Worm (Caenorhabditis elegans) whole organism, L4 larva: Measurements from ENCODE around the gene his-62.

ENCODE experiments used
- F37D6.2 ChIP-seq: sonication (generic microtip); optimal IDR thresholded peaks from 2 replicates; lab custom pipeline; 2016; ENCODE audit warnings: mild to moderate bottlenecking, missing genetic modification characterization, missing compliant biosample characterization
- F49E8.2 ChIP-seq: sonication (generic microtip); optimal IDR thresholded peaks from 2 replicates; lab custom pipeline; 2016; ENCODE audit warnings: missing compliant biosample characterization, mild to moderate bottlenecking, missing genetic modification characterization, borderline replicate concordance
- R02D3.7 ChIP-seq: fragments of 150-350 bp; sonication (generic microtip); optimal IDR thresholded peaks from 3 replicates; lab custom pipeline; 2014; ENCODE audit warnings: missing biosample characterization, missing genetic modification characterization
- T26A8.4 ChIP-seq: fragments of 200-800 bp; sonication (Bioruptor generic); IDR thresholded peaks from 2 replicates; pipeline ENCODE4 v1.3.6; 2022; ENCODE audit warnings: missing genetic modification characterization, missing compliant biosample characterization
- Y105C5A.15 ChIP-seq: fragments of 200-800 bp; sonication (Bioruptor generic); IDR thresholded peaks from 2 replicates; pipeline ENCODE4 v1.3.6; 2022; ENCODE audit warnings: missing genetic modification characterization, missing compliant biosample characterization
- Y48G9A.11 ChIP-seq: fragments of 200-800 bp; sonication (Bioruptor generic); IDR thresholded peaks from 2 replicates; pipeline ENCODE4 v1.3.6; 2022; ENCODE audit warnings: missing genetic modification reagents, missing genetic modification characterization, missing compliant biosample characterization
- Y5F2A.4 ChIP-seq: fragments of 200-800 bp; sonication (Bioruptor generic); optimal IDR thresholded peaks from 2 replicates; lab custom pipeline; 2018; ENCODE audit warnings: mild to moderate bottlenecking, missing genetic modification characterization, missing compliant biosample characterization
- ZK337.2 ChIP-seq: fragments of 200-800 bp; sonication (Bioruptor generic); IDR thresholded peaks from 2 replicates; pipeline ENCODE4 v1.3.6; 2022; ENCODE audit warnings: missing genetic modification reagents, missing genetic modification characterization, missing compliant biosample characterization
- ceh-82 ChIP-seq: sonication (generic microtip); optimal IDR thresholded peaks from 2 replicates; lab custom pipeline; 2017; ENCODE audit warnings: missing biosample characterization, missing genetic modification characterization
- cey-2 ChIP-seq: sonication (generic microtip); optimal IDR thresholded peaks from 3 replicates; lab custom pipeline; 2017; ENCODE audit warnings: missing genetic modification characterization, mild to moderate bottlenecking, missing compliant biosample characterization, antibody characterized with exemption, borderline replicate concordance; ENCODE audit not compliant: insufficient read depth
- daf-16 ChIP-seq, 3 experiments: sonication (generic microtip); optimal IDR thresholded peaks; 2 replicates each; lab custom pipeline; 2016 to 2017; ENCODE audit warnings: missing genetic modification characterization in 3 of 3, missing genetic modification reagents in 3 of 3, mild to moderate bottlenecking in 2 of 3, missing compliant biosample characterization in 2 of 3, missing biosample characterization in 1 of 3, moderate library complexity in 1 of 3
- daf-19 ChIP-seq: fragments of 200-800 bp; sonication (Bioruptor generic); conservative IDR thresholded peaks from 2 replicates; pipeline ENCODE4 v1.3.6; 2022; ENCODE audit warnings: missing genetic modification characterization, missing compliant biosample characterization
- dmd-8 ChIP-seq: fragments of 200-800 bp; sonication (Bioruptor generic); IDR thresholded peaks from 2 replicates; pipeline ENCODE4 v1.3.6; 2022; ENCODE audit warnings: missing genetic modification characterization, missing compliant biosample characterization
- dmd-9 ChIP-seq: fragments of 200-800 bp; sonication (Bioruptor generic); IDR thresholded peaks from 2 replicates; pipeline ENCODE4 v1.3.6; 2022; ENCODE audit warnings: missing genetic modification reagents, missing genetic modification characterization, missing compliant biosample characterization
- dpl-1 ChIP-seq: fragments of 150-350 bp; optimal IDR thresholded peaks from 2 replicates; lab custom pipeline; 2014; ENCODE audit warnings: missing biosample characterization, missing genetic modification reagents, missing genetic modification characterization
- dve-1 ChIP-seq: sonication (generic microtip); optimal IDR thresholded peaks from 2 replicates; lab custom pipeline; 2017; ENCODE audit warnings: antibody characterized with exemption, mild to moderate bottlenecking, missing genetic modification characterization, missing compliant biosample characterization; ENCODE audit not compliant: insufficient read depth
- egl-27 ChIP-seq: sonication (generic microtip); optimal IDR thresholded peaks from 3 replicates; lab custom pipeline; 2017; ENCODE audit warnings: missing biosample characterization, missing genetic modification reagents, missing genetic modification characterization
- fkh-10 ChIP-seq: fragments of 150-350 bp; optimal IDR thresholded peaks from 2 replicates; lab custom pipeline; 2014; ENCODE audit warnings: missing biosample characterization, missing genetic modification reagents, missing genetic modification characterization
- hmg-1.1 ChIP-seq: fragments of 200-800 bp; sonication (Bioruptor generic); IDR thresholded peaks from 2 replicates; pipeline ENCODE4 v1.3.6; 2022; ENCODE audit warnings: missing genetic modification reagents, missing genetic modification characterization, missing compliant biosample characterization
- jun-1 ChIP-seq: fragments of 150-350 bp; optimal IDR thresholded peaks from 2 replicates; lab custom pipeline; 2014; ENCODE audit warnings: missing biosample characterization, missing genetic modification reagents, missing genetic modification characterization
- lin-38 ChIP-seq: fragments of 200-800 bp; sonication (Bioruptor generic); IDR thresholded peaks from 2 replicates; pipeline ENCODE4 v1.3.6; 2022; ENCODE audit warnings: missing genetic modification reagents, missing genetic modification characterization, missing compliant biosample characterization
- lin-39 ChIP-seq: fragments of 150-350 bp; optimal IDR thresholded peaks from 2 replicates; lab custom pipeline; 2014; ENCODE audit warnings: missing biosample characterization, missing genetic modification reagents, missing genetic modification characterization
- lsy-2 ChIP-seq, 2 experiments: fragments of 150-350 bp in 1 of 2; sonication (generic microtip) in 1 of 2; optimal IDR thresholded peaks; 2 replicates each; lab custom pipeline; 2014 to 2017; ENCODE audit warnings: missing biosample characterization in 2 of 2, missing genetic modification characterization in 2 of 2
- madf-9 ChIP-seq: fragments of 200-800 bp; sonication (Bioruptor generic); conservative IDR thresholded peaks from 2 replicates; pipeline ENCODE4 v1.3.6; 2022; ENCODE audit warnings: missing genetic modification reagents, missing genetic modification characterization, missing compliant biosample characterization
- mes-2 ChIP-seq: sonication (generic microtip); optimal IDR thresholded peaks from 2 replicates; lab custom pipeline; 2016; ENCODE audit warnings: missing genotype, mild to moderate bottlenecking, missing genetic modification characterization, missing compliant biosample characterization; ENCODE audit not compliant: poor library complexity, severe bottlenecking
- mxl-3 ChIP-seq: fragments of 200-800 bp; sonication (Bioruptor generic); optimal IDR thresholded peaks from 2 replicates; lab custom pipeline; 2018; ENCODE audit warnings: mild to moderate bottlenecking, missing genetic modification characterization, missing compliant biosample characterization
- nhr-102 ChIP-seq: sonication (generic microtip); optimal IDR thresholded peaks from 2 replicates; lab custom pipeline; 2016; ENCODE audit warnings: mild to moderate bottlenecking, missing genetic modification characterization, moderate library complexity, missing compliant biosample characterization
- nhr-28 ChIP-seq: fragments of 150-350 bp; optimal IDR thresholded peaks from 2 replicates; lab custom pipeline; 2014; ENCODE audit warnings: missing biosample characterization, missing genetic modification characterization
- nhr-41 ChIP-seq: fragments of 200-800 bp; sonication (Bioruptor generic); IDR thresholded peaks from 2 replicates; pipeline ENCODE4 v1.3.6; 2022; ENCODE audit warnings: missing genetic modification reagents, missing genetic modification characterization, missing compliant biosample characterization
- nhr-42 ChIP-seq: fragments of 200-800 bp; sonication (Bioruptor generic); IDR thresholded peaks from 2 replicates; pipeline ENCODE4 v1.3.6; 2022; ENCODE audit warnings: missing genetic modification characterization, missing compliant biosample characterization
- nhr-76 ChIP-seq: fragments of 150-350 bp; optimal IDR thresholded peaks from 2 replicates; lab custom pipeline; 2014; ENCODE audit warnings: missing biosample characterization, missing genetic modification characterization
- pha-4 ChIP-seq, 2 experiments: fragments of 150-350 bp in 1 of 2; fragments of 200-800 bp in 1 of 2; sonication (Bioruptor generic) in 1 of 2; IDR thresholded peaks in 1 of 2; optimal IDR thresholded peaks in 1 of 2; 2 replicates each; pipeline versions ENCODE4 v1.3.6 to Lab custom; 2014 to 2022; ENCODE audit warnings: missing genetic modification characterization in 2 of 2, missing genetic modification reagents in 2 of 2, missing biosample characterization in 1 of 2, missing compliant biosample characterization in 1 of 2
- saeg-2 ChIP-seq: fragments of 200-800 bp; sonication (Bioruptor generic); IDR thresholded peaks from 2 replicates; pipeline ENCODE4 v1.3.6; 2022; ENCODE audit warnings: missing genetic modification reagents, missing genetic modification characterization, missing compliant biosample characterization
- skn-1 ChIP-seq: fragments of 150-350 bp; optimal IDR thresholded peaks from 2 replicates; lab custom pipeline; 2014; ENCODE audit warnings: missing biosample characterization, missing genetic modification characterization
- snpc-4 ChIP-seq: fragments of 150-350 bp; optimal IDR thresholded peaks from 2 replicates; lab custom pipeline; 2014; ENCODE audit warnings: missing biosample characterization, missing genetic modification characterization
- tag-97 ChIP-seq: fragments of 200-800 bp; sonication (Bioruptor generic); IDR thresholded peaks from 2 replicates; pipeline ENCODE4 v1.3.6; 2022; ENCODE audit warnings: missing genetic modification characterization, missing compliant biosample characterization
- unc-39 ChIP-seq: sonication (generic microtip); optimal IDR thresholded peaks from 2 replicates; lab custom pipeline; 2017; ENCODE audit warnings: missing biosample characterization, missing genetic modification characterization
- unc-62 ChIP-seq, 3 experiments: fragments of 150-350 bp in 1 of 3; sonication (generic microtip); optimal IDR thresholded peaks in 2 of 3; peaks in 1 of 3; 1 replicate in 1 of 3; 2 replicates in 2 of 3; lab custom pipeline; 2014 to 2017; ENCODE audit warnings: missing biosample characterization in 3 of 3, missing genetic modification characterization in 3 of 3, missing genetic modification reagents in 3 of 3, missing genotype in 1 of 3
- zfp-2 ChIP-seq: sonication (generic microtip); optimal IDR thresholded peaks from 2 replicates; lab custom pipeline; 2016; ENCODE audit warnings: mild to moderate bottlenecking, missing genetic modification characterization, missing compliant biosample characterization

his-62 gene

ce11 chrIV:7507841-7508509 is 21.6 kb downstream of the his-62 start, which contains the start of the genes vdac-1 and R05G6.5 (continued):
- TF ChIP-seq pha-4 (GFP tag; IDR thresholded peaks at IDR 0.05; lab: Robert Waterston, UW) (peak; percentile 77), pha-4 (tag; optimal IDR thresholded peaks at IDR 0.05; lab: Kevin White, UChicago) (peak; percentile 38), jun-1 (tag; lab: Kevin White, UChicago) (no peak), lin-39 (no peak), F37D6.2 (tag; lab: Kevin White, UChicago) (peak; percentile 13), nhr-41 (GFP tag; lab: Robert Waterston, UW) (peak; percentile 49; the same call in 1 of the 2 replicates), snpc-4 (tag; lab: Kevin White, UChicago) (no peak), dve-1 (tag; lab: Kevin White, UChicago) (peak; percentile 90), nhr-28 (tag; lab: Kevin White, UChicago) (peak; percentile 93), zfp-2 (tag; lab: Kevin White, UChicago) (no peak), Y48G9A.11 (GFP tag; lab: Robert Waterston, UW) (no peak), dmd-8 (GFP tag; lab: Robert Waterston, UW) (peak; percentile 73; the same call in 1 of the 2 replicates), skn-1 (tag; lab: Kevin White, UChicago) (no peak), Y5F2A.4 (GFP tag; lab: Kevin White, UChicago) (no peak), Y105C5A.15 (GFP tag; lab: Robert Waterston, UW) (no peak), ceh-82 (tag; lab: Kevin White, UChicago) (no peak), dmd-9 (no peak), R02D3.7 (tag; lab: Kevin White, UChicago) (no peak), tag-97 (GFP tag; lab: Robert Waterston, UW) (no peak), mxl-3 (GFP tag; lab: Kevin White, UChicago) (peak; percentile 99), madf-9 (peak; percentile 65), lsy-2 (tag; optimal IDR thresholded peaks at IDR 0.05; lab: Kevin White, UChicago) (peak; percentile 69 to 81), cey-2 (no peak), nhr-102 (peak; percentile 60), hmg-1.1 (GFP tag; lab: Robert Waterston, UW) (peak; percentile 71), daf-19 (GFP tag; lab: Robert Waterston, UW) (no peak), fkh-10 (peak; percentile 39), egl-27 (tag; lab: Kevin White, UChicago) (no peak), nhr-76 (tag; lab: Kevin White, UChicago) (no peak), T26A8.4 (GFP tag; lab: Robert Waterston, UW) (peak; percentile 59), ZK337.2 (no peak), saeg-2 (GFP tag; lab: Robert Waterston, UW) (0 out of 2 replicates have a peak, but pooled peaks have one; percentile 45), unc-39 (tag; lab: Kevin White, UChicago) (no peak)

- TF ChIP-seq nhr-42: no peak
- 0 out of 2 replicates have a peak, but pooled peaks have one; percentile 18 for TF ChIP-seq lin-38 (GFP tag; lab: Robert Waterston, UW)
- TF ChIP-seq lsy-2 (tag; optimal IDR thresholded peaks at IDR 0.05; lab: Kevin White, UChicago): peak in 1 of 2 experiments; percentile 91
- TF ChIP-seq daf-16 (GFP tag; optimal IDR thresholded peaks at IDR 0.05; lab: Kevin White, UChicago): no peak
- TF ChIP-seq daf-16 (tag; optimal IDR thresholded peaks at IDR 0.05; lab: Kevin White, UChicago): peak; percentile 16
- TF ChIP-seq Y48G9A.11 (GFP tag; lab: Robert Waterston, UW): 0 out of 2 replicates have a peak, but pooled peaks have one; percentile 47
- TF ChIP-seq madf-9: no peak
- TF ChIP-seq mes-2 (tag; lab: Kevin White, UChicago): peak; percentile 48
- peak in 1 of 2 experiments; percentile 38 for TF ChIP-seq unc-62 (GFP tag; optimal IDR thresholded peaks at IDR 0.05 in 1 of 2; lab: Kevin White, UChicago)
- no peak for TF ChIP-seq unc-62 (tag; optimal IDR thresholded peaks at IDR 0.05; lab: Kevin White, UChicago)
- peak; percentile 9 for TF ChIP-seq F49E8.2 (tag; lab: Kevin White, UChicago)
- TF ChIP-seq dpl-1: peak; percentile 27
- TF ChIP-seq, all 104 proteins: peak for 8
Measured at ce11 chrIV:7508850-7509249, 22.5 kb downstream of the his-62 start.
